Fruit fly (Drosophila melanogaster) whole organism, embryonic: ENCODE data around the gene Ugt36F1.

Experiments used
- Atf6 ChIP-seq: fragments of 200-800 bp; sonication (Bioruptor generic); IDR thresholded peaks from 2 replicates; pipeline ENCODE4 v1.3.6; 2022; ENCODE audit warnings: missing biosample characterization, missing genetic modification characterization
- CG10321 ChIP-seq: fragments of 200-800 bp; sonication (Bioruptor generic); IDR thresholded peaks from 2 replicates; pipeline ENCODE4 v1.3.6; 2022; ENCODE audit warnings: missing biosample characterization, missing genetic modification characterization
- CG12236 ChIP-seq: fragments of 200-800 bp; sonication (Bioruptor generic); optimal IDR thresholded peaks from 2 replicates; lab custom pipeline; 2016; ENCODE audit warnings: missing biosample characterization, missing genetic modification characterization
- CG12299 ChIP-seq: fragments of 200-800 bp; sonication (Bioruptor generic); optimal IDR thresholded peaks from 2 replicates; lab custom pipeline; 2018; ENCODE audit warnings: missing biosample characterization, mild to moderate bottlenecking, missing genetic modification characterization
- CG12659 ChIP-seq: fragments of 200-800 bp; sonication (Bioruptor generic); optimal IDR thresholded peaks from 3 replicates; lab custom pipeline; 2017; ENCODE audit warnings: mild to moderate bottlenecking, missing biosample characterization, missing genetic modification reagents, missing genetic modification characterization
- CG14860 ChIP-seq: fragments of 200-800 bp; sonication (Bioruptor generic); IDR thresholded peaks from 3 replicates; pipeline ENCODE4 v1.3.6; 2022; ENCODE audit warnings: missing biosample characterization, missing genetic modification characterization; ENCODE audit not compliant: partially characterized antibody
- CG15073 ChIP-seq: fragments of 200-800 bp; sonication (Bioruptor generic); optimal IDR thresholded peaks from 2 replicates; lab custom pipeline; 2016; ENCODE audit warnings: missing biosample characterization, missing genetic modification characterization
- CG15269 ChIP-seq: fragments of 200-800 bp; sonication (Bioruptor generic); optimal IDR thresholded peaks from 2 replicates; lab custom pipeline; 2018; ENCODE audit warnings: missing biosample characterization, mild to moderate bottlenecking, missing genetic modification characterization, moderate library complexity
- CG1529 ChIP-seq: fragments of 200-800 bp; sonication (Bioruptor generic); optimal IDR thresholded peaks from 3 replicates; lab custom pipeline; 2018; ENCODE audit warnings: missing biosample characterization, missing genetic modification characterization
- CG15514 ChIP-seq: fragments of 200-800 bp; sonication (Bioruptor generic); optimal IDR thresholded peaks from 3 replicates; lab custom pipeline; 2017; ENCODE audit warnings: missing biosample characterization, missing genetic modification characterization, mild to moderate bottlenecking, moderate library complexity, missing genetic modification reagents
- CG2712 ChIP-seq: fragments of 200-800 bp; optimal IDR thresholded peaks from 3 replicates; lab custom pipeline; 2019; ENCODE audit warnings: missing biosample characterization, mild to moderate bottlenecking, missing genetic modification characterization, moderate library complexity
- CG30020 ChIP-seq: fragments of 200-800 bp; optimal IDR thresholded peaks from 2 replicates; lab custom pipeline; 2019; ENCODE audit warnings: missing biosample characterization, mild to moderate bottlenecking, missing genetic modification characterization, moderate library complexity
- CG32767 ChIP-seq: fragments of 200-800 bp; sonication (Bioruptor generic); IDR thresholded peaks from 2 replicates; pipeline ENCODE4 v1.3.6; 2022; ENCODE audit warnings: missing biosample characterization, missing genetic modification characterization
- CG32772 ChIP-seq: fragments of 200-800 bp; sonication (Bioruptor generic); IDR thresholded peaks from 2 replicates; pipeline ENCODE4 v1.3.6; 2022; ENCODE audit warnings: missing biosample characterization, missing genetic modification characterization
- CG33213 ChIP-seq: fragments of 200-800 bp; sonication (Bioruptor generic); optimal IDR thresholded peaks from 3 replicates; lab custom pipeline; 2016; ENCODE audit warnings: missing biosample characterization, missing genetic modification characterization
- CG34376 ChIP-seq: fragments of 200-800 bp; sonication (Bioruptor generic); optimal IDR thresholded peaks from 2 replicates; lab custom pipeline; 2018; ENCODE audit warnings: missing biosample characterization, mild to moderate bottlenecking, missing genetic modification characterization
- CG7372 ChIP-seq: fragments of 200-800 bp; sonication (Bioruptor generic); IDR thresholded peaks from 2 replicates; pipeline ENCODE4 v1.3.6; 2022; ENCODE audit warnings: missing biosample characterization, missing genetic modification characterization
- CG9932 ChIP-seq: fragments of 200-800 bp; sonication (Bioruptor generic); IDR thresholded peaks from 2 replicates; pipeline ENCODE4 v1.3.6; 2022; ENCODE audit warnings: missing biosample characterization, missing genetic modification characterization
- D19A ChIP-seq: fragments of 200-800 bp; optimal IDR thresholded peaks from 3 replicates; lab custom pipeline; 2019; ENCODE audit warnings: missing biosample characterization, mild to moderate bottlenecking, missing genetic modification characterization, moderate library complexity
- Dref ChIP-seq: fragments of 200-800 bp; sonication (Bioruptor generic); IDR thresholded peaks from 2 replicates; pipeline ENCODE4 v1.3.6; 2022; ENCODE audit warnings: missing biosample characterization, missing genetic modification characterization
- Fer3 ChIP-seq: fragments of 200-800 bp; sonication (Bioruptor generic); optimal IDR thresholded peaks from 2 replicates; lab custom pipeline; 2018; ENCODE audit warnings: missing biosample characterization, mild to moderate bottlenecking, missing genetic modification characterization, moderate library complexity
- Gsc ChIP-seq: fragments of 200-800 bp; sonication (Bioruptor generic); IDR thresholded peaks from 2 replicates; pipeline ENCODE4 v1.3.6; 2022; ENCODE audit warnings: missing biosample characterization, missing genetic modification characterization
- H15 ChIP-seq: fragments of 200-800 bp; sonication (Bioruptor generic); IDR thresholded peaks from 3 replicates; pipeline ENCODE4 v1.3.6; 2022; ENCODE audit warnings: missing biosample characterization, missing genetic modification characterization
- H2.0 ChIP-seq: fragments of 200-800 bp; sonication (Bioruptor generic); IDR thresholded peaks from 2 replicates; pipeline ENCODE4 v1.3.6; 2022; ENCODE audit warnings: missing biosample characterization, missing genetic modification characterization
- HHEX ChIP-seq: fragments of 200-800 bp; sonication (Bioruptor generic); optimal IDR thresholded peaks from 3 replicates; lab custom pipeline; 2017; ENCODE audit warnings: missing biosample characterization, mild to moderate bottlenecking, missing genetic modification characterization, missing genetic modification reagents
- MTF-1 ChIP-seq: fragments of 200-800 bp; sonication (Bioruptor generic); optimal IDR thresholded peaks from 2 replicates; lab custom pipeline; 2018; ENCODE audit warnings: missing biosample characterization, mild to moderate bottlenecking, missing genetic modification characterization, borderline replicate concordance
- Max ChIP-seq: fragments of 200-800 bp; sonication (Bioruptor generic); optimal IDR thresholded peaks from 2 replicates; lab custom pipeline; 2016; ENCODE audit warnings: missing biosample characterization, mild to moderate bottlenecking, missing genetic modification characterization
- Rx ChIP-seq: fragments of 200-800 bp; sonication (Bioruptor generic); IDR thresholded peaks from 2 replicates; pipeline ENCODE4 v1.3.6; 2022; ENCODE audit warnings: missing biosample characterization, missing genetic modification characterization
- Sry-β ChIP-seq: fragments of 200-800 bp; sonication (Bioruptor generic); optimal IDR thresholded peaks from 2 replicates; lab custom pipeline; 2018; ENCODE audit warnings: missing biosample characterization, mild to moderate bottlenecking, missing genetic modification characterization, moderate library complexity
- Ssrp ChIP-seq: fragments of 200-800 bp; sonication (Bioruptor generic); optimal IDR thresholded peaks from 2 replicates; lab custom pipeline; 2018; ENCODE audit warnings: missing biosample characterization, mild to moderate bottlenecking, missing genetic modification characterization, moderate library complexity
- Usf ChIP-seq: fragments of 200-800 bp; sonication (Bioruptor generic); optimal IDR thresholded peaks from 2 replicates; lab custom pipeline; 2017; ENCODE audit warnings: missing genotype, missing biosample characterization, missing genetic modification characterization
- Xrp1 ChIP-seq: fragments of 200-800 bp; sonication (Bioruptor generic); IDR thresholded peaks from 2 replicates; pipeline ENCODE4 v1.3.6; 2022; ENCODE audit warnings: missing biosample characterization, missing genetic modification characterization
- aop ChIP-seq: fragments of 200-800 bp; sonication (Bioruptor generic); IDR thresholded peaks from 2 replicates; pipeline ENCODE4 v1.3.6; 2022; ENCODE audit warnings: missing biosample characterization, missing genetic modification characterization
- bbx ChIP-seq: fragments of 200-800 bp; sonication (Bioruptor generic); IDR thresholded peaks from 2 replicates; pipeline ENCODE4 v1.3.6; 2022; ENCODE audit warnings: missing biosample characterization, missing genetic modification characterization; ENCODE audit not compliant: partially characterized antibody
- cato ChIP-seq: fragments of 200-800 bp; sonication (Bioruptor generic); optimal IDR thresholded peaks from 2 replicates; lab custom pipeline; 2016; ENCODE audit warnings: missing biosample characterization, missing genetic modification characterization, borderline replicate concordance
- emc ChIP-seq: fragments of 200-800 bp; sonication (Bioruptor generic); optimal IDR thresholded peaks from 2 replicates; lab custom pipeline; 2016; ENCODE audit warnings: missing biosample characterization, missing genetic modification characterization
- exex ChIP-seq: fragments of 200-800 bp; sonication (Bioruptor generic); optimal IDR thresholded peaks from 4 replicates; lab custom pipeline; 2018; ENCODE audit warnings: missing biosample characterization, mild to moderate bottlenecking, missing genetic modification characterization, moderate library complexity
- fd102C ChIP-seq: fragments of 200-800 bp; sonication (Bioruptor generic); optimal IDR thresholded peaks from 2 replicates; lab custom pipeline; 2018; ENCODE audit warnings: missing biosample characterization, mild to moderate bottlenecking, missing genetic modification characterization, moderate library complexity
- fd64A ChIP-seq: fragments of 200-800 bp; sonication (Bioruptor generic); optimal IDR thresholded peaks from 3 replicates; lab custom pipeline; 2018; ENCODE audit warnings: missing biosample characterization, mild to moderate bottlenecking, missing genetic modification characterization
- gsb-n ChIP-seq: fragments of 200-800 bp; sonication (Bioruptor generic); optimal IDR thresholded peaks from 3 replicates; lab custom pipeline; 2018; ENCODE audit warnings: missing biosample characterization, mild to moderate bottlenecking, missing genetic modification characterization
- knrl ChIP-seq: fragments of 200-800 bp; sonication (Bioruptor generic); IDR thresholded peaks from 3 replicates; pipeline ENCODE4 v1.3.6; 2022; ENCODE audit warnings: missing biosample characterization, missing genetic modification characterization; ENCODE audit not compliant: partially characterized antibody
- lmd ChIP-seq: fragments of 200-800 bp; sonication (Bioruptor generic); IDR thresholded peaks from 2 replicates; pipeline ENCODE4 v1.3.6; 2022; ENCODE audit warnings: missing biosample characterization, missing genetic modification characterization
- mld ChIP-seq: fragments of 200-800 bp; sonication (Bioruptor generic); IDR thresholded peaks from 3 replicates; pipeline ENCODE4 v1.3.6; 2022; ENCODE audit warnings: missing biosample characterization, missing genetic modification characterization; ENCODE audit not compliant: partially characterized antibody
- nmo ChIP-seq: fragments of 200-800 bp; sonication (Bioruptor generic); optimal IDR thresholded peaks from 2 replicates; lab custom pipeline; 2018; ENCODE audit warnings: missing biosample characterization, mild to moderate bottlenecking, missing genetic modification characterization, moderate library complexity
- pan ChIP-seq, 4 experiments: fragments of >200 bp in 3 of 4; fragments of 200-800 bp in 1 of 4; sonication (Bioruptor generic) in 1 of 4; optimal IDR thresholded peaks in 3 of 4; IDR thresholded peaks in 1 of 4; 2 replicates each; pipeline versions ENCODE4 v1.3.6 to Lab custom; 2017 to 2022; ENCODE audit warnings: missing biosample characterization in 2 of 4, missing genetic modification characterization in 2 of 4, mixed read lengths in 1 of 4
- schlank ChIP-seq: fragments of 200-800 bp; sonication (Bioruptor generic); optimal IDR thresholded peaks from 2 replicates; lab custom pipeline; 2018; ENCODE audit warnings: missing biosample characterization, mild to moderate bottlenecking, missing genetic modification characterization
- shn ChIP-seq: fragments of 200-800 bp; sonication (Bioruptor generic); optimal IDR thresholded peaks from 3 replicates; lab custom pipeline; 2016; ENCODE audit warnings: missing biosample characterization, missing genetic modification characterization
- sug ChIP-seq: fragments of 200-800 bp; optimal IDR thresholded peaks from 2 replicates; lab custom pipeline; 2019; ENCODE audit warnings: missing biosample characterization, mild to moderate bottlenecking, missing genetic modification characterization, moderate library complexity
- toy ChIP-seq: fragments of 200-800 bp; sonication (Bioruptor generic); IDR thresholded peaks from 2 replicates; pipeline ENCODE4 v1.3.6; 2022; ENCODE audit warnings: missing biosample characterization, missing genetic modification characterization
- twi ChIP-seq: fragments of 200-800 bp; optimal IDR thresholded peaks from 2 replicates; lab custom pipeline; 2019; ENCODE audit warnings: missing biosample characterization, mild to moderate bottlenecking, missing genetic modification characterization, moderate library complexity

The Ugt36F1 gene

DNA sequence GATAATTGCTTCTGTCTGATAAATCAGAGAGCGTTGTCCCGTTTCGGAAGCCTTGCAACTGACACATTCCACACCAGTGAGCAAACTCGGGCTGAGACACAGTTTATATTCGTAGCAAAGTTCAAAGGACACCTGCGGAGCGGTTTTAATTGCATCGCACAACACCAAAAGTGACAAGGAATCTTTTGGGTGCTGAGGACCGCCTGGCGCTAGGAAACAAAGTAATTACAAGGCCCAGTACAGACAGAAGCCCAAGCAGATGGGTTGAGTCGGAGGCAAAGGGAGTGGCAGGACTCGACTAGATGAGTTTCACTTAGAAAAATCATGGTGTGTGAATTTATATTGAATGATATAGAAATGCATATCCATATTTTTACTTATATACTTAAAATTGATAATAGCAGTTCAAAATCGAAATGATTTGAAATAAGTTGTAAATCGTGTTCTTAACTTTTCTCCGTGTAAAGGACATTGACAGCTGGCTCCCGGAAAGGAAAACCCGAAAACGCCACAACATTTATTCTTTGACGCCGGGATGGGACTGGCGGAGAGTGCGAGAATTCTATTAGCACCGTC, 10.3 kb upstream of the Ugt36F1 start (continued):
- TF ChIP-seq Atf6 (GFP tag; lab: Robert Waterston, UW) (no peak), CG7372 (GFP tag; lab: Robert Waterston, UW) (no peak), CG32772 (GFP tag; lab: Robert Waterston, UW) (no peak), D19A (tag; lab: Kevin White, UChicago) (no peak), fd64A (GFP tag; lab: Kevin White, UChicago) (no peak), CG14860 (GFP tag; lab: Robert Waterston, UW) (no peak), cato (no peak), CG1529 (GFP tag; lab: Kevin White, UChicago) (no peak), CG30020 (no peak), Usf (GFP tag; lab: Kevin White, UChicago) (no peak), CG9932 (GFP tag; lab: Robert Waterston, UW) (no peak), Fer3 (tag; lab: Kevin White, UChicago) (no peak), CG10321 (GFP tag; lab: Robert Waterston, UW) (no peak), CG15269 (peak; percentile 19), Gsc (no peak), mld (no peak), lmd (GFP tag; lab: Robert Waterston, UW) (no peak), CG33213 (GFP tag; lab: Kevin White, UChicago) (no peak), bbx (GFP tag; lab: Robert Waterston, UW) (no peak), pan (optimal IDR thresholded peaks at IDR 0.05; lab: Kevin White, UChicago) (no peak), pan (GFP tag; optimal IDR thresholded peaks at IDR 0.05 in 1 of 2, IDR thresholded peaks at IDR 0.05 in 1 of 2) (no peak), Dref (no peak), aop (GFP tag; lab: Robert Waterston, UW) (no peak), fd102C (GFP tag; lab: Kevin White, UChicago) (peak; percentile 41), exex (no peak), CG12659 (GFP tag; lab: Kevin White, UChicago) (no peak), CG12299 (tag; lab: Kevin White, UChicago) (no peak), CG34376 (no peak), HHEX (GFP tag; lab: Kevin White, UChicago) (no peak), shn (GFP tag; lab: Kevin White, UChicago) (no peak), schlank (tag; lab: Kevin White, UChicago) (no peak), emc (no peak), Sry-β (GFP tag; lab: Kevin White, UChicago) (no peak), Rx (GFP tag; lab: Robert Waterston, UW) (no peak), Max (GFP tag; lab: Kevin White, UChicago) (no peak), knrl (GFP tag; lab: Robert Waterston, UW) (no peak), Ssrp (tag; lab: Kevin White, UChicago) (peak; percentile 1), H15 (GFP tag; lab: Robert Waterston, UW) (no peak), twi (peak; percentile 32), H2.0 (GFP tag; lab: Robert Waterston, UW) (no peak), CG15514 (GFP tag; lab: Kevin White, UChicago) (no peak), nmo (peak; percentile 22), CG2712 (tag; lab: Kevin White, UChicago) (peak; percentile 54), CG12236 (no peak), gsb-n (tag; lab: Kevin White, UChicago) (no peak), MTF-1 (GFP tag; lab: Kevin White, UChicago) (no peak), Xrp1 (GFP tag; lab: Robert Waterston, UW) (peak; percentile 61), sug (no peak), CG15073 (GFP tag; lab: Kevin White, UChicago) (no peak), toy (no peak), CG32767 (GFP tag; lab: Robert Waterston, UW) (no peak)
